Worm (Caenorhabditis elegans): ENCODE measurements around the gene F48F5.8.

DNA sequence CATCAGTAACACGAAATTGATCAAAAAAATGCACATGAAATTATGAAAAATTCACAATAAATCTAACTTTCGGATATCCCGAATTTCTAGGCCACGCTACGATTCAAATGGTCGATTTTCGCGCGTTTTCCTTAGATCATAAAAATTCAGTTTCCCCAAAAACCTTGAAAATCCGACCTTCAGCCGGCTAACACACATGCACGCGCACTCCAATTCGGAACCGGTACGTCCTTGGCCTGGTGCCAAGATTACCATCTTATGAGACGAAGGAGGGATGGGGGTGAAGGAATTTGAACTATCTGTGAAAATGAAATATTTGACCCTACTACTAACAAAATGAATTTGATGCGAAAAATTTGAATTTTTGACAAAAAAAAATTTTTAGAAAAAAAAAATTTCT, 2.4 kb upstream of the F48F5.8 start:
- TF ChIP-seq ama-1 (optimal IDR thresholded peaks at IDR 0.05) (no peak), B0310.2 (tag; optimal IDR thresholded peaks at IDR 0.05) (no peak), ets-7 (tag; optimal IDR thresholded peaks at IDR 0.05) (no peak), tra-4 (tag; optimal IDR thresholded peaks at IDR 0.05) (no peak), flt-1 (GFP tag; IDR thresholded peaks at IDR 0.05) (no peak), ceh-36 (tag; optimal IDR thresholded peaks at IDR 0.05) (no peak), F13C5.2 (tag; optimal IDR thresholded peaks at IDR 0.05) (no peak), sea-1 (GFP tag; conservative IDR thresholded peaks at IDR 0.05) (no peak), hmg-4 (GFP tag; optimal IDR thresholded peaks at IDR 0.05) (no peak)

All from whole organism, early embryonic.